Worm (Caenorhabditis elegans) whole organism, young adult: ENCODE results near the gene K11H12.9.

Experiments used
- nfya-1 ChIP-seq: sonication (generic microtip); optimal IDR thresholded peaks from 2 replicates; lab custom pipeline; 2017; ENCODE audit warnings: antibody characterized with exemption, missing compliant biosample characterization, missing genetic modification characterization, borderline replicate concordance; ENCODE audit not compliant: insufficient read depth
- rec-8 ChIP-seq, 2 experiments: sonication (generic microtip); optimal IDR thresholded peaks; 2 replicates each; lab custom pipeline; 2016; ENCODE audit warnings: mild to moderate bottlenecking in 2 of 2, missing genetic modification characterization in 2 of 2, missing genetic modification reagents in 2 of 2, missing genotype in 2 of 2, missing biosample characterization in 1 of 2, missing compliant biosample characterization in 1 of 2, moderate library complexity in 1 of 2
- tbp1 ChIP-seq: fragments of 200-800 bp; sonication (Bioruptor generic); optimal IDR thresholded peaks from 2 replicates; lab custom pipeline; 2018; ENCODE audit warnings: mild to moderate bottlenecking, missing genetic modification characterization, missing compliant biosample characterization
- unc-62 ChIP-seq: fragments of 150-350 bp; optimal IDR thresholded peaks from 2 replicates; lab custom pipeline; 2014; ENCODE audit warnings: missing biosample characterization, missing genetic modification reagents, missing genetic modification characterization
- ztf-26 ChIP-seq: sonication (generic microtip); optimal IDR thresholded peaks from 2 replicates; lab custom pipeline; 2017; ENCODE audit warnings: missing genetic modification characterization, missing compliant biosample characterization

DNA sequence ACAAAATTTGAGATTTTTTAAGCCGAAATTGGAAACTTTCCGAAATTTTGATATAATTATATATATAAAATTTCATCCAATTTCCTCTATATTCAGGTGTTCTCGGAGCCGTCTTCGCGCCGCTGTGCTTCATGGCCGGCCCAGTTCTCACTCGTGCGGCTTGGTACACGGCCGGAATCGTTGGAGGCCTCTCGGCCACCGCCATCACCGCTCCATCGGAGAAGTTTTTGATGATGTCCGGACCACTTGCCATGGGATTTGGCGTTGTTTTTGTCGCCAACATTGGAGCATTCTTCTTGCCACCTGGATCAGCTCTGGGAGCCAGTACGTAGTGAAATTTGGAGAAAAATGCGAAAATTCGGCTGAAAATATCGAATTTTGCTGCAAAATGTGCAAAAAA lies 7.6 kb downstream of the K11H12.9 start:
- TF ChIP-seq ztf-26 (tag; lab: Kevin White, UChicago) (no peak), rec-8 (tag; optimal IDR thresholded peaks at IDR 0.05; lab: Kevin White, UChicago) (no peak), unc-62 (GFP tag; lab: Kevin White, UChicago) (no peak), tbp1 (GFP tag; lab: Kevin White, UChicago) (no peak), nfya-1 (tag; lab: Kevin White, UChicago) (no peak)
